Worm (Caenorhabditis elegans) whole organism, L1 larva: Measurements from ENCODE around the gene pals-22.

ENCODE experiments used
- ama-1 ChIP-seq: fragments of 150-350 bp; optimal IDR thresholded peaks from 2 replicates; lab custom pipeline; 2014
- blmp-1 ChIP-seq: fragments of 150-350 bp; optimal IDR thresholded peaks from 2 replicates; lab custom pipeline; 2014; ENCODE audit warnings: missing biosample characterization, missing genetic modification characterization
- ceh-82 ChIP-seq, 3 experiments: fragments of 150-350 bp in 1 of 3; sonication (generic microtip) in 2 of 3; optimal IDR thresholded peaks; 2 replicates each; lab custom pipeline; 2014 to 2017; ENCODE audit warnings: missing biosample characterization in 3 of 3, missing genetic modification characterization in 3 of 3
- egl-27 ChIP-seq, 2 experiments: fragments of 150-350 bp in 1 of 2; sonication (generic microtip); optimal IDR thresholded peaks; 3 replicates each; lab custom pipeline; 2017 to 2018; ENCODE audit warnings: missing biosample characterization in 2 of 2, missing genetic modification characterization in 2 of 2, missing genetic modification reagents in 2 of 2
- lin-39 ChIP-seq: fragments of 150-350 bp; optimal IDR thresholded peaks from 2 replicates; lab custom pipeline; 2014; ENCODE audit warnings: missing biosample characterization, missing genetic modification reagents, missing genetic modification characterization
- lir-3 ChIP-seq: sonication (generic microtip); optimal IDR thresholded peaks from 2 replicates; lab custom pipeline; 2016; ENCODE audit warnings: mild to moderate bottlenecking, missing genetic modification characterization, moderate library complexity, missing compliant biosample characterization; ENCODE audit not compliant: poor library complexity
- nhr-28 ChIP-seq: fragments of 150-350 bp; optimal IDR thresholded peaks from 2 replicates; lab custom pipeline; 2014; ENCODE audit warnings: missing biosample characterization, missing genetic modification characterization
- nhr-76 ChIP-seq: sonication (generic microtip); optimal IDR thresholded peaks from 2 replicates; lab custom pipeline; 2017; ENCODE audit warnings: missing biosample characterization, missing genetic modification characterization
- pqm-1 ChIP-seq: sonication (generic microtip); optimal IDR thresholded peaks from 3 replicates; lab custom pipeline; 2017; ENCODE audit warnings: missing biosample characterization, missing genetic modification characterization
- skn-1 ChIP-seq: fragments of 150-350 bp; optimal IDR thresholded peaks from 2 replicates; lab custom pipeline; 2014; ENCODE audit warnings: missing biosample characterization, missing genetic modification characterization
- sptf-1 ChIP-seq: fragments of 150-350 bp; optimal IDR thresholded peaks from 2 replicates; lab custom pipeline; 2014; ENCODE audit warnings: missing biosample characterization, missing genetic modification characterization
- unc-62 ChIP-seq: fragments of 150-350 bp; optimal IDR thresholded peaks from 2 replicates; lab custom pipeline; 2014; ENCODE audit warnings: missing biosample characterization, missing genetic modification reagents, missing genetic modification characterization
- zip-4 ChIP-seq: fragments of 200-800 bp; sonication (Bioruptor generic); optimal IDR thresholded peaks from 2 replicates; lab custom pipeline; 2018; ENCODE audit warnings: mild to moderate bottlenecking, missing genetic modification characterization, moderate library complexity, missing compliant biosample characterization

DNA sequence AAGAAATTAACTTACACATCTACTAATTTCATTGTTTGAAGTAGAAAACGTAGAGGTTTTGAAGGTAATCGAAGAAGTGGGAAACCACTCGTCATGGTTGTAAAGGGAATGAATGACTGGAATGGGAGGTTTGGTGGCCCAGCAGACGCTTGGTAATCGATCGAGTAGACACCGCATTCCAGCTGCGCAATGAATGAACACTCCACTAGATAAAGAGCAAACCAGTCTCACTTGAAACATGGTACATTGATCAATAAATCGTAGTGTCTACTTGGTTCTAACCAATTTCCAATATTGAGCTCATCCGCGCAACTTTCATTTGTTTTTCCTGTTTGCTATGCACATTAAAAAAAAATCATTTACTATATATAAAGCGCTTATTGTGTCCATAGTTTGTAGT is 14.2 kb downstream of the pals-22 start, which contains the start of gene fbxb-84:
- TF ChIP-seq ceh-82 (tag; optimal IDR thresholded peaks at IDR 0.05; lab: Kevin White, UChicago) (no peak), zip-4 (GFP tag; lab: Kevin White, UChicago) (no peak), unc-62 (GFP tag; lab: Kevin White, UChicago) (no peak), nhr-28 (tag; lab: Kevin White, UChicago) (no peak), pqm-1 (tag; lab: Kevin White, UChicago) (no peak), sptf-1 (tag; lab: Kevin White, UChicago) (no peak), lir-3 (no peak), skn-1 (tag; lab: Kevin White, UChicago) (no peak), nhr-76 (no peak), ama-1 (lab: Kevin White, UChicago) (no peak), egl-27 (tag; optimal IDR thresholded peaks at IDR 0.05; lab: Kevin White, UChicago) (no peak), lin-39 (tag; lab: Kevin White, UChicago) (no peak), blmp-1 (tag; lab: Kevin White, UChicago) (no peak)
